Fruit fly (Drosophila melanogaster): ENCODE measurements around the gene CG17801.

- TF ChIP-seq CG8478 (optimal IDR thresholded peaks at IDR 0.05) (no peak), CTCF (optimal IDR thresholded peaks at IDR 0.05) (no peak)
Observed at dm6 chr3R:17803025-17803424, 3.9 kb downstream of the CG17801 start, which contains the start of gene CG17806.

Measured in S2 (cell line).